Worm (Caenorhabditis elegans) whole organism, young adult: Measurements from ENCODE around the gene K11H12.8.

Source experiments
- C06A6.2 ChIP-seq: fragments of 200-800 bp; sonication (Bioruptor generic); conservative IDR thresholded peaks from 2 replicates; pipeline ENCODE4 v1.3.6; 2022; ENCODE audit warnings: missing genetic modification characterization, missing compliant biosample characterization
- T07F8.4 ChIP-seq: sonication (generic microtip); optimal IDR thresholded peaks from 2 replicates; lab custom pipeline; 2016; ENCODE audit warnings: mild to moderate bottlenecking, missing genetic modification characterization, moderate library complexity, missing compliant biosample characterization
- die-1 ChIP-seq: sonication (generic microtip); optimal IDR thresholded peaks from 2 replicates; lab custom pipeline; 2016; ENCODE audit warnings: missing genotype, mild to moderate bottlenecking, missing genetic modification characterization, missing compliant biosample characterization
- dox-1 ChIP-seq: fragments of 200-800 bp; sonication (Bioruptor generic); IDR thresholded peaks from 2 replicates; pipeline ENCODE4 v1.3.6; 2022; ENCODE audit warnings: missing genetic modification reagents, missing genetic modification characterization, missing compliant biosample characterization
- dpl-1 ChIP-seq: fragments of 150-350 bp; optimal IDR thresholded peaks from 2 replicates; lab custom pipeline; 2014; ENCODE audit warnings: missing biosample characterization, missing genetic modification reagents, missing genetic modification characterization
- egrh-3 ChIP-seq: fragments of 200-800 bp; sonication (Bioruptor generic); IDR thresholded peaks from 2 replicates; pipeline ENCODE4 v1.3.6; 2022; ENCODE audit warnings: missing genetic modification reagents, missing genetic modification characterization, missing compliant biosample characterization
- hlh-12 ChIP-seq: sonication (generic microtip); optimal IDR thresholded peaks from 2 replicates; lab custom pipeline; 2016; ENCODE audit warnings: missing genetic modification characterization, missing compliant biosample characterization
- madf-6 ChIP-seq: fragments of 200-800 bp; sonication (Bioruptor generic); IDR thresholded peaks from 2 replicates; pipeline ENCODE4 v1.3.6; 2022; ENCODE audit warnings: missing genetic modification reagents, missing genetic modification characterization, missing compliant biosample characterization
- nhr-80 ChIP-seq: sonication (generic microtip); optimal IDR thresholded peaks from 2 replicates; lab custom pipeline; 2016; ENCODE audit warnings: missing genetic modification characterization, missing compliant biosample characterization
- unc-130 ChIP-seq: sonication (generic microtip); optimal IDR thresholded peaks from 2 replicates; lab custom pipeline; 2016; ENCODE audit warnings: missing genetic modification reagents, missing genetic modification characterization, missing compliant biosample characterization
- ztf-18 ChIP-seq: sonication (generic microtip); optimal IDR thresholded peaks from 2 replicates; lab custom pipeline; 2016; ENCODE audit warnings: missing genotype, mild to moderate bottlenecking, missing genetic modification characterization, missing compliant biosample characterization

- TF ChIP-seq ztf-18 (tag; lab: Kevin White, UChicago), result no peak
- TF ChIP-seq dpl-1 (GFP tag; lab: Kevin White, UChicago), result no peak
- no peak for TF ChIP-seq hlh-12 (tag; lab: Kevin White, UChicago)
- TF ChIP-seq egrh-3, result no peak
- no peak for TF ChIP-seq C06A6.2 (GFP tag; lab: Robert Waterston, UW)
- TF ChIP-seq T07F8.4 (tag; lab: Kevin White, UChicago), result no peak
- TF ChIP-seq nhr-80 (tag; lab: Kevin White, UChicago), result no peak
- no peak for TF ChIP-seq dox-1 (GFP tag; lab: Robert Waterston, UW)
- TF ChIP-seq madf-6 (GFP tag; lab: Robert Waterston, UW), result no peak
- TF ChIP-seq unc-130 (GFP tag; lab: Kevin White, UChicago), result no peak
- no peak for TF ChIP-seq die-1 (tag; lab: Kevin White, UChicago)
These were observed 43.1 kb downstream of the K11H12.8 start, which contains the start of gene Y55F3C.17 for ce11 chrIV:698304-698703.
